Fruit fly (Drosophila melanogaster): ENCODE results near the gene croc.

croc gene

DNA sequence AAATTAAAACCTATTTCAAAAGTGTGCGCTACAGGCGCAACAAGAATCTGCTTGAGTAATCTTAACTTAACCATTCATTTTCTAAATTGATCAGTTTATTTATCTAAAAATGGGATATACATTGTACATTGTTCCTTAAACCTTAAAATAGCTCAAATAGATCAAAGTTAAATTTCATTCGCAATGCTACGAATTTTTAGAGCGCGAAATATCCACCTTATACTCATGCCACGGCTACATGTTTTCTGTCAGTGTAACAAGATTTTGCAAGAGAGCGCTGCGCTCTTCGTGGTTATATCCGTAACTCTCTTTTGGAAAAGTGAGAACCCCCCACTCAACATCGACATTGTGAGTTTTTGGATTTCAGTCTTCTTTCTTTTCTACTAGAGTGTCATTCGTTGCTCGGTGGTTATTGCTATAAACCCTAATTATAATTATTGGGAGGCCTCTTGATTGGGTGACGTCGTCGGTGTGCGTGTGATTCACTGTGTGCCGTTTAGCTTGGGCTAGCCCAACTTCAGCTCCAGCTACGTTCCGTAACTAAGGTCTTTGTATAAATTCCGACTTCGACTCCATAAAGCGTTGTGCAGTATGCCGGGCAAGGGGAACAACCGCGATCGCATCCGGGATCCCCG is 33.3 kb upstream of the croc start (continued):
- TF ChIP-seq mam (GFP tag; optimal IDR thresholded peaks at IDR 0.05) (peak; percentile 54), ftz-f1 (GFP tag; optimal IDR thresholded peaks at IDR 0.05) (no peak), tap (tag; optimal IDR thresholded peaks at IDR 0.05) (peak; percentile 43), Hr78 (GFP tag; optimal IDR thresholded peaks at IDR 0.05) (peak in 1 of 2 experiments; percentile 57), pnt (GFP tag; optimal IDR thresholded peaks at IDR 0.05) (peak; percentile 11), Dref (GFP tag; IDR thresholded peaks at IDR 0.05) (no peak), CG2875 (GFP tag; optimal IDR thresholded peaks at IDR 0.05) (peak; percentile 23), Doc2 (GFP tag; IDR thresholded peaks at IDR 0.05) (no peak), ab (GFP tag; optimal IDR thresholded peaks at IDR 0.05) (no peak), hth (optimal IDR thresholded peaks at IDR 0.05) (no peak), exex (tag; optimal IDR thresholded peaks at IDR 0.05) (peak; percentile 82), corto (GFP tag; optimal IDR thresholded peaks at IDR 0.05) (no peak), ash1 (GFP tag; optimal IDR thresholded peaks at IDR 0.05) (no peak), ro (GFP tag; IDR thresholded peaks at IDR 0.05) (no peak), CG2678 (tag; optimal IDR thresholded peaks at IDR 0.05) (peak; percentile 50), ap (GFP tag; IDR thresholded peaks at IDR 0.05) (no peak), Bdp1 (GFP tag; optimal IDR thresholded peaks at IDR 0.05) (no peak), CG6175 (GFP tag; IDR thresholded peaks at IDR 0.05) (no peak), CG16815 (GFP tag; optimal IDR thresholded peaks at IDR 0.05) (no peak), ranshi (GFP tag; IDR thresholded peaks at IDR 0.05) (no peak), CG2889 (GFP tag; IDR thresholded peaks at IDR 0.05) (0 out of 3 replicates have a peak, but pooled peaks have one; percentile 26), vfl (GFP tag; optimal IDR thresholded peaks at IDR 0.05) (no peak), Nf-YA (GFP tag; IDR thresholded peaks at IDR 0.05) (no peak), insv (GFP tag; optimal IDR thresholded peaks at IDR 0.05) (no peak), CG9609 (GFP tag; optimal IDR thresholded peaks at IDR 0.05) (no peak), CG15073 (GFP tag; optimal IDR thresholded peaks at IDR 0.05) (no peak), phol (tag; optimal IDR thresholded peaks at IDR 0.05) (peak; percentile 39), peb (GFP tag; IDR thresholded peaks at IDR 0.05) (no peak), klu (GFP tag; IDR thresholded peaks at IDR 0.05) (no peak), CG4404 (GFP tag; IDR thresholded peaks at IDR 0.05) (no peak), pros (GFP tag; optimal IDR thresholded peaks at IDR 0.05) (no peak), CG12071 (GFP tag; optimal IDR thresholded peaks at IDR 0.05) (peak; percentile 23), CG2116 (GFP tag; optimal IDR thresholded peaks at IDR 0.05) (no peak), Hmx (GFP tag; optimal IDR thresholded peaks at IDR 0.05) (no peak), az2 (GFP tag; optimal IDR thresholded peaks at IDR 0.05) (peak; percentile 23), CG1792 (GFP tag; optimal IDR thresholded peaks at IDR 0.05) (peak; percentile 16), Opbp (GFP tag; IDR thresholded peaks at IDR 0.05; ENCODE audit: partially characterized antibody) (no peak), CG17829 (tag; optimal IDR thresholded peaks at IDR 0.05) (no peak), CG17802 (tag; optimal IDR thresholded peaks at IDR 0.05) (no peak), CG5180 (GFP tag; optimal IDR thresholded peaks at IDR 0.05) (no peak), ERR (GFP tag; optimal IDR thresholded peaks at IDR 0.05) (no peak), CG6689 (GFP tag; IDR thresholded peaks at IDR 0.05) (0 out of 2 replicates have a peak, but pooled peaks have one; percentile 9), grau (tag; optimal IDR thresholded peaks at IDR 0.05) (peak; percentile 41), CG11504 (tag; optimal IDR thresholded peaks at IDR 0.05) (peak; percentile 62), CG12299 (tag; optimal IDR thresholded peaks at IDR 0.05) (no peak), so (GFP tag; IDR thresholded peaks at IDR 0.05) (peak; percentile 39; the same call in 1 of the 3 replicates), btn (GFP tag; optimal IDR thresholded peaks at IDR 0.05) (peak; percentile 23), CG13287 (GFP tag; IDR thresholded peaks at IDR 0.05; ENCODE audit: partially characterized antibody) (no peak), lbe (GFP tag; optimal IDR thresholded peaks at IDR 0.05) (no peak), caup (GFP tag; optimal IDR thresholded peaks at IDR 0.05; ENCODE audit: severe bottlenecking) (peak; percentile 13)
